Worm (Caenorhabditis elegans) whole organism, midembryonic: ENCODE data around the gene ZC395.5.

Experiments used
- T22C8.4 ChIP-seq: fragments of 200-800 bp; sonication (Bioruptor generic); IDR thresholded peaks from 2 replicates; pipeline ENCODE4 v1.3.6; 2022; ENCODE audit warnings: missing genetic modification characterization, missing compliant biosample characterization
- ztf-23 ChIP-seq: fragments of 200-800 bp; sonication (Bioruptor generic); IDR thresholded peaks from 2 replicates; pipeline ENCODE4 v1.3.6; 2022; ENCODE audit warnings: missing genetic modification reagents, missing genetic modification characterization, missing compliant biosample characterization

DNA sequence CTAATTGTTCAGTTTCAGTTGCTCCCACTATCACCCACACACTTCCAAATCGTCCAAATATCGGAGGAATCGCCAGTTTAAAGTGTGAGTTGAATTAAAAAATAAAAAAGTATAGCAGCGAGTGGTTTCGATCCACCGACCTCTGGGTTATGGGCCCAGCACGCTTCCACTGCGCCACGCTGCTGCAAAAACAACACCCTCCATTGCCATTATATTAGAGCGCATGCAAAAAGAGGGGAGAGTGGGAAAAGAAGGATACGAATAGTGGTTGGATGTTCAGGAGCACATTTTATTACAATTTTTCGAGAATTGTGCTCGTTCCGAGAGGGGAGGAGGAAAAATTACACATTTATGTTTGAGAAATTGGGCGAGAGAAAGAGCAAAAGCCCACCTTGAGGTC is 27.2 kb downstream of the ZC395.5 start:
- TF ChIP-seq ztf-23 (GFP tag; lab: Robert Waterston, UW) (peak; percentile 95), T22C8.4 (GFP tag; lab: Robert Waterston, UW) (peak; percentile 94)
